Fruit fly (Drosophila melanogaster): ENCODE data around the gene CG3061.

DNA sequence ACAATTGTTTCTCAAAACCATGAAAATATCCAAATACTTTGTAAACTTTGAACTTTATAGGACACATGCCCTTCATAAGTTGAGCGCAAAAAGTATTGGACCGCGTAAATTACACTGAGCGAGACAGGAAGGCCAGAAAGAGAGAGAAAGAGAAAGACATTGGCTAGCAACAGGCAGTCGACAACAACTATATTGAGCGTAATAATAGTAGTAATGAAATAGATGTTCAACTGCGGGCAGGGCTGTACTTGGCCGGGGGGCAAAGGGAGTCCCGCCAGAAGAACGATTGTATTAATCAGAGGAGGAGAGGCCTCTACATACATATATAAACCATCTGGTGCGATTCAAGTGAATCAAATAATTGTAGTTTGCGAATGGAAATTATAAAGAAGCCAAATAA lies 17.6 kb upstream of the CG3061 start:
- TF ChIP-seq mld (GFP tag; IDR thresholded peaks at IDR 0.05; ENCODE audit: partially characterized antibody) (no peak), NC2β (GFP tag; optimal IDR thresholded peaks at IDR 0.05) (no peak), hth (optimal IDR thresholded peaks at IDR 0.05) (no peak), CG17912 (GFP tag; optimal IDR thresholded peaks at IDR 0.05) (no peak), NFAT (GFP tag; IDR thresholded peaks at IDR 0.05) (no peak), Optix (GFP tag; IDR thresholded peaks at IDR 0.05) (no peak), caup (GFP tag; optimal IDR thresholded peaks at IDR 0.05; ENCODE audit: severe bottlenecking) (no peak), CG7357 (GFP tag; IDR thresholded peaks at IDR 0.05) (no peak), CG8944 (GFP tag; optimal IDR thresholded peaks at IDR 0.05) (no peak), ewg (GFP tag; optimal IDR thresholded peaks at IDR 0.05) (no peak), Jarid2 (GFP tag; optimal IDR thresholded peaks at IDR 0.05) (no peak), CG13287 (GFP tag; IDR thresholded peaks at IDR 0.05; ENCODE audit: partially characterized antibody) (no peak)
